Worm (Caenorhabditis elegans): ENCODE results near the gene rrp-8.

DNA sequence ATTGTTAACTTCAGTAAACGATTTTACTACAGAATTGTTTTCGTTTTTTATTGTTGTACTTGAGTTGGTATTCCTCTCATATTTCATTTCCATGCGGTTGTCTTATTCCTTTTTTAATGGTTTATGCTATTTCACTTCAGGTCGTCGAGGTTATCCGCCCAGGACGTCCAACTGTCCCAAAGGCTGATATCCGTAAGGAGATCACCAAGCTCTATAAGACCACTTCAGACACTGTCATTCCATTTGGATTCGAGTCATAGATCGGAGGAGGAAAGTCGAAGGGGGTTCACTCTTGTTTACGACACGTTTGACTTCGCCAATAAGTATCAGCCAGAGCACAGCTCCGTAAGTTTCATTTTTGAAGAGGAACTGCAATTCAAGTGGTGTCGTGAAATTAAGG lies 9.8 kb upstream of the rrp-8 start, which contains the start of gene T07A9.14:
- TF ChIP-seq sox-4 (tag; optimal IDR thresholded peaks at IDR 0.05): no peak
- no peak for TF ChIP-seq jun-1 (tag; optimal IDR thresholded peaks at IDR 0.05)
- TF ChIP-seq nhr-71 (tag; optimal IDR thresholded peaks at IDR 0.05): no peak
- no peak for TF ChIP-seq nhr-11 (tag; optimal IDR thresholded peaks at IDR 0.05)

Data from whole organism, L1 larva.